Worm (Caenorhabditis elegans) whole organism, L3 larva: Measurements from ENCODE around the gene R02E12.12.

ENCODE experiments used
- ZK546.5 ChIP-seq: sonication (generic microtip); optimal IDR thresholded peaks from 2 replicates; lab custom pipeline; 2017; ENCODE audit warnings: missing biosample characterization, missing genetic modification characterization
- aly-2 ChIP-seq: fragments of 150-350 bp; optimal IDR thresholded peaks from 2 replicates; lab custom pipeline; 2014; ENCODE audit warnings: missing biosample characterization, missing genetic modification characterization
- ama-1 ChIP-seq: fragments of 150-350 bp; optimal IDR thresholded peaks from 2 replicates; lab custom pipeline; 2018
- ceh-82 ChIP-seq: fragments of 150-350 bp; optimal IDR thresholded peaks from 2 replicates; lab custom pipeline; 2014; ENCODE audit warnings: missing biosample characterization, missing genetic modification characterization
- ceh-9 ChIP-seq: sonication (generic microtip); optimal IDR thresholded peaks from 2 replicates; lab custom pipeline; 2018; ENCODE audit warnings: missing biosample characterization, missing genetic modification characterization
- elt-1 ChIP-seq: fragments of 150-350 bp; optimal IDR thresholded peaks from 2 replicates; lab custom pipeline; 2014; ENCODE audit warnings: missing biosample characterization, missing genetic modification characterization
- elt-2 ChIP-seq: sonication (generic microtip); optimal IDR thresholded peaks from 2 replicates; lab custom pipeline; 2016; ENCODE audit warnings: missing genetic modification reagents, mild to moderate bottlenecking, missing genetic modification characterization, missing compliant biosample characterization
- eor-1 ChIP-seq, 2 experiments: fragments of 150-350 bp; optimal IDR thresholded peaks; 2 replicates each; lab custom pipeline; 2014 to 2018; ENCODE audit warnings: missing biosample characterization in 2 of 2, missing genetic modification characterization in 2 of 2
- fkh-10 ChIP-seq: sonication (generic microtip); optimal IDR thresholded peaks from 2 replicates; lab custom pipeline; 2017; ENCODE audit warnings: missing biosample characterization, missing genetic modification reagents, missing genetic modification characterization
- fkh-2 ChIP-seq: fragments of 150-350 bp; optimal IDR thresholded peaks from 2 replicates; lab custom pipeline; 2014; ENCODE audit warnings: missing biosample characterization, missing genetic modification reagents, missing genetic modification characterization
- fos-1 ChIP-seq: fragments of 150-350 bp; optimal IDR thresholded peaks from 2 replicates; lab custom pipeline; 2014; ENCODE audit warnings: missing biosample characterization, missing genetic modification characterization
- hmg-11 ChIP-seq: sonication (generic microtip); optimal IDR thresholded peaks from 2 replicates; lab custom pipeline; 2016; ENCODE audit warnings: missing genetic modification characterization, missing compliant biosample characterization
- jun-1 ChIP-seq: fragments of 150-350 bp; optimal IDR thresholded peaks from 2 replicates; lab custom pipeline; 2014; ENCODE audit warnings: missing biosample characterization, missing genetic modification reagents, missing genetic modification characterization
- lin-39 ChIP-seq: fragments of 150-350 bp; optimal IDR thresholded peaks from 2 replicates; lab custom pipeline; 2018; ENCODE audit warnings: missing biosample characterization, missing genetic modification reagents, missing genetic modification characterization
- lsy-12 ChIP-seq: sonication (generic microtip); optimal IDR thresholded peaks from 2 replicates; lab custom pipeline; 2016; ENCODE audit warnings: mild to moderate bottlenecking, missing genetic modification characterization, missing compliant biosample characterization
- mdl-1 ChIP-seq: fragments of 150-350 bp; optimal IDR thresholded peaks from 2 replicates; lab custom pipeline; 2014; ENCODE audit warnings: missing biosample characterization, missing genetic modification characterization
- mml-1 ChIP-seq: fragments of 150-350 bp; sonication (generic microtip); optimal IDR thresholded peaks from 3 replicates; lab custom pipeline; 2014; ENCODE audit warnings: missing biosample characterization, missing genetic modification characterization
- nfya-1 ChIP-seq: sonication (generic microtip); optimal IDR thresholded peaks from 2 replicates; lab custom pipeline; 2017; ENCODE audit warnings: missing genetic modification characterization, mild to moderate bottlenecking, missing compliant biosample characterization, antibody characterized with exemption, moderate library complexity; ENCODE audit not compliant: insufficient read depth
- nhr-11 ChIP-seq: fragments of 150-350 bp; optimal IDR thresholded peaks from 2 replicates; lab custom pipeline; 2014; ENCODE audit warnings: missing biosample characterization, missing genetic modification characterization
- nhr-12 ChIP-seq: fragments of 150-350 bp; optimal IDR thresholded peaks from 2 replicates; lab custom pipeline; 2014; ENCODE audit warnings: missing biosample characterization, missing genetic modification characterization
- nhr-23 ChIP-seq: fragments of 150-350 bp; optimal IDR thresholded peaks from 2 replicates; lab custom pipeline; 2014; ENCODE audit warnings: missing biosample characterization, missing genetic modification reagents, missing genetic modification characterization
- nhr-237 ChIP-seq: fragments of 150-350 bp; optimal IDR thresholded peaks from 2 replicates; lab custom pipeline; 2014; ENCODE audit warnings: missing biosample characterization, missing genetic modification characterization
- nhr-25 ChIP-seq: sonication (generic microtip); optimal IDR thresholded peaks from 2 replicates; lab custom pipeline; 2017; ENCODE audit warnings: missing biosample characterization, missing genetic modification characterization
- nhr-28 ChIP-seq: fragments of 150-350 bp; optimal IDR thresholded peaks from 2 replicates; lab custom pipeline; 2014; ENCODE audit warnings: missing biosample characterization, missing genetic modification characterization
- nhr-43 ChIP-seq: sonication (generic microtip); optimal IDR thresholded peaks from 2 replicates; lab custom pipeline; 2016; ENCODE audit warnings: mild to moderate bottlenecking, missing genetic modification characterization, missing compliant biosample characterization; ENCODE audit not compliant: poor library complexity, severe bottlenecking
- nhr-77 ChIP-seq: fragments of 150-350 bp; optimal IDR thresholded peaks from 2 replicates; lab custom pipeline; 2014; ENCODE audit warnings: missing biosample characterization, missing genetic modification characterization
- pha-4 ChIP-seq: fragments of 150-350 bp; optimal IDR thresholded peaks from 2 replicates; lab custom pipeline; 2014; ENCODE audit warnings: missing biosample characterization, missing genetic modification reagents, missing genetic modification characterization
- pqm-1 ChIP-seq: fragments of 150-350 bp; optimal IDR thresholded peaks from 2 replicates; lab custom pipeline; 2017; ENCODE audit warnings: missing biosample characterization, missing genetic modification characterization, inconsistent platforms
- skn-1 ChIP-seq: fragments of 150-350 bp; optimal IDR thresholded peaks from 2 replicates; lab custom pipeline; 2014; ENCODE audit warnings: missing biosample characterization, missing genetic modification characterization
- snpc-4 ChIP-seq: fragments of 150-350 bp; optimal IDR thresholded peaks from 2 replicates; lab custom pipeline; 2014; ENCODE audit warnings: missing biosample characterization, missing genetic modification characterization
- tbx-2 ChIP-seq: sonication (generic microtip); optimal IDR thresholded peaks from 2 replicates; lab custom pipeline; 2016; ENCODE audit warnings: mild to moderate bottlenecking, missing genetic modification characterization, missing compliant biosample characterization
- unc-39 ChIP-seq: sonication (generic microtip); optimal IDR thresholded peaks from 4 replicates; lab custom pipeline; 2017; ENCODE audit warnings: missing biosample characterization, missing genetic modification characterization
- unc-62 ChIP-seq: fragments of 150-350 bp; sonication (generic microtip); optimal IDR thresholded peaks from 4 replicates; lab custom pipeline; 2014; ENCODE audit warnings: missing biosample characterization, missing genetic modification reagents, missing genetic modification characterization

R02E12.12 gene

DNA sequence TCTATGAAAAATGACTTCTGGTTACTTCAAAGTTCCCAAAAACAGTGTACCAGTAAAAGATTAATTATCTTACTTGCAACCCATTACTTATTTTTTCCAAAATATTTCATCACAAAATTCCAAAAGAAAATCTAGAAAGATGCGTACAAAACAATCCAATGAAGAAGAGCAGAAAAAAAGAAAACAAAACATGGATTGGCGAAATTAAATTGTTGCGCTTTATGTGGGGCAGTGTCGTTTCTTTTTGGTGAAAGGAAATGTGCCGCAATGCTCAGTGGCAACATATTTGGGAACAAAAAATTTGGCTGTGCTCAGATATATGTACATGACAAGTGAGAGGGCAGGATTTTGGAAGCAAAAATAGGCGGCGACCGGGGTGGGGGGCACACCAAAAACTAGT is 14.7 kb upstream of the R02E12.12 start:
- no peak for TF ChIP-seq aly-2 (tag; lab: Kevin White, UChicago)
- no peak for TF ChIP-seq mdl-1 (tag; lab: Kevin White, UChicago)
- no peak for TF ChIP-seq ama-1 (lab: Kevin White, UChicago)
- TF ChIP-seq fos-1 = no peak
- TF ChIP-seq nfya-1 = no peak
- peak; percentile 24 for TF ChIP-seq lin-39 (tag; lab: Kevin White, UChicago)
- TF ChIP-seq jun-1 (tag; lab: Kevin White, UChicago) = no peak
- no peak for TF ChIP-seq fkh-2 (tag; lab: Kevin White, UChicago)

DNA sequence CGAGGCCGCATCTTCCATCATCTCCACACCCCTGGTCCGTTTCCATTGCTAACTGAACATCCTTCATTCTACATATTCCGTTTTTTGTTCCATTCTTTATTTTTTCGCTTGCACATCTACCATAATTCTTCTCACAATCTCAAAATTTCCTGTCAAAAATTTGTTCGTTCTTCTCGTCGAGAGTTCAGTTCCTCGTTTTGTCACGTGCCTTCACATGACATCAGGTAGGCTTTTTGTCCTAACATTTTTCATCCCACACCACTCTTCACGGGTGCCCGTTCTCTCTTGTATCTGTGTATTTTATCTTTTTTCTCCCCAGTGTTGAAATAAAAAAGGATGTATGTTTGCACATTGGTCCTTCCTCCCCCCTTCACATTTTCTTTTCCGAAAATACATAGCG is 12.8 kb upstream of the R02E12.12 start:
- TF ChIP-seq aly-2 (tag; lab: Kevin White, UChicago) = no peak
- peak; percentile 80 for TF ChIP-seq pha-4 (tag; lab: Kevin White, UChicago)

DNA sequence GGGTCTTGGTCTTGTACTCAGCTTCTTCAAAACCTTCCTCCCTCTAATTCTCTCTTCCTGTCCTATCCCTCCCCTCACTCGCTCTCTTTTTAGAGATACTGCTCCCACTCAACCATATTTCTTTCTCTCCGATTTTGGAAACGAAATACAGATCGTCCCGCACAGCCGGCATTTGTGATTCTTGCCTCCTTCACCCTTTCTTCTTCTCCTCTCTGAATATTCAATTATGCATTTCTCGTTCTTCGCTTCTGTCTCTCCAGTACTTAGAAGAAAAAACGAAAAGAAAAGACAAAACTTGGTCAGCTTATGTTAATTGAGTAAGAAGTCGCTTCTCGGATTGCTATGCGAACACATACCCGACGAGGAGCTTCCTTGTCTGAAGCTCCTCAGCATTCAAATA is 12.4 kb upstream of the R02E12.12 start:
- no peak for TF ChIP-seq lsy-12 (tag; lab: Kevin White, UChicago)
- no peak for TF ChIP-seq mml-1
- TF ChIP-seq nhr-23 (tag; lab: Kevin White, UChicago) = no peak

DNA sequence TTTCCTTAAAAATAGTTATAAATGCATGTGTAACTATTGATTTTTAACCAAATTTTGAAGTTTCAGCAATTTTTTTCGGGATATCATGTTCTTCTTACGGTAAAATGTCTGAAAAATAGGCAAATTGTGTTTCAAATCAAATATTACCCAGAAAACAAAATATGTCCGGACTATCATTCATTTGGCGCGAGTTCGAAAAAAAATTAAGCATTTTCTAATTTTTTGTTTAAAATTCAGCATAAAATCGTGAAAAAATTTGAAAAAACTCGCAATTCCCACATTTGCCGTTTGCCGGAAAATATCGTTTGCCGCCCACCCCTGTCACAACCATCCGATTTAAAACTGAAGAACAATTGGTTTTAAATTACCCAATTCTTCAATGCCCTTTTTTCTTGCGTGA is 11.7 kb upstream of the R02E12.12 start:
- TF ChIP-seq ceh-82 (tag; lab: Kevin White, UChicago) (no peak), nfya-1 (no peak), elt-2 (no peak), jun-1 (tag; lab: Kevin White, UChicago) (no peak), unc-39 (no peak), mdl-1 (tag; lab: Kevin White, UChicago) (no peak), skn-1 (tag; lab: Kevin White, UChicago) (no peak), nhr-237 (tag; lab: Kevin White, UChicago) (no peak), ceh-9 (tag; lab: Kevin White, UChicago) (no peak), fkh-10 (GFP tag; lab: Kevin White, UChicago) (no peak), snpc-4 (no peak)
- TF ChIP-seq, all 47 proteins: peak for 0

DNA sequence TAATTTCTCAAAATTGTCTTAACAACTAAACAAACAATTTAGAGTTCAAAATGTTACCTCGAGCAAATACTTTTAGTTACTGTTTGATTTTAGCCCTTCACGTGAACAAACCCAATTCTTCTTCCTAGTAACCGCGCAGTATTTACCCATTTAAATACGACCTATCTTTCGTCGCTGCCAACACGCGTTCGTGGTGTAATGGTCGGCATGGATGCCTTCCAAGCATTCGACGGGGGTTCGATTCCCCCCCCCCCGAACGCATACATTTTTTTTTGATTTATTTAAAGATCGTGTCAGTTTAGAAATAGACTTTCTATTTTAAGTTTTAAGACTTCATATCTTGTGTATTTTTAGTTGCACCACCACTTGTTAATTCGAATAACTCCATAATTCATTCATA is 8.9 kb upstream of the R02E12.12 start:
- peak; percentile 41 for TF ChIP-seq pha-4 (tag; lab: Kevin White, UChicago)
- no peak for TF ChIP-seq lin-39 (tag; lab: Kevin White, UChicago)
- no peak for TF ChIP-seq nhr-12 (tag; lab: Kevin White, UChicago)
- peak; percentile 22 for TF ChIP-seq nhr-43 (tag; lab: Kevin White, UChicago)
- TF ChIP-seq nhr-237 (tag; lab: Kevin White, UChicago) = no peak
- no peak for TF ChIP-seq nhr-11
- TF ChIP-seq unc-62 (GFP tag; lab: Kevin White, UChicago) = no peak
- peak; percentile 40 for TF ChIP-seq hmg-11 (tag; lab: Kevin White, UChicago)

DNA sequence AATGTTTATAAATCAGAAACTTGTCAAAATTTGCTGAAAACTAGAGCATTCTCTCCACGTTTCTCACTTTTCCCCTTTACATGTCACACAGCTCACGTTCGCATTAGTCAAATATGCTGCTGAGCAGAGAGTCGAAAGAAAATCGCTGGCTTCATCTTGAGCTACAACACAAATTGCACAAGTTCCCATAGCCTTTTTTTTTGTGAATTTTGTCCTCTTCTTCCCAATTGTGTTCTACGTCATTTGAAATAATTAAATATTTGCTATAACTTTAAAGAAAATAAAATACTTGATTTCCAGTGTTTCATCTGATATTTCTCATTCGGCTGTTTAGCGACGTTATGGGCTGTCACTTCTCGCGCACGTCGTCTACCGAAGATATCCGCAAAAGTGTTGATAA is 6.3 kb upstream of the R02E12.12 start, which contains the start of gene R02E12.5:
TSS of gene R02E12.5 (plus strand) at position 301 of the 400 bp plus-strand sequence.
- TF ChIP-seq nhr-25 (tag; lab: Kevin White, UChicago) = no peak
- no peak for TF ChIP-seq lsy-12 (tag; lab: Kevin White, UChicago)
- TF ChIP-seq eor-1 (tag; optimal IDR thresholded peaks at IDR 0.05; lab: Kevin White, UChicago) = no peak
- no peak for TF ChIP-seq nhr-28 (tag; lab: Kevin White, UChicago)
- TF ChIP-seq skn-1 (tag; lab: Kevin White, UChicago) = no peak
- no peak for TF ChIP-seq ama-1 (lab: Kevin White, UChicago)
- no peak for TF ChIP-seq ZK546.5 (tag; lab: Kevin White, UChicago)
- TF ChIP-seq elt-1 = no peak
- no peak for TF ChIP-seq unc-39
- TF ChIP-seq pha-4 (tag; lab: Kevin White, UChicago) = no peak
- TF ChIP-seq nhr-12 (tag; lab: Kevin White, UChicago) = no peak
- TF ChIP-seq, all 47 proteins: peak for 0

DNA sequence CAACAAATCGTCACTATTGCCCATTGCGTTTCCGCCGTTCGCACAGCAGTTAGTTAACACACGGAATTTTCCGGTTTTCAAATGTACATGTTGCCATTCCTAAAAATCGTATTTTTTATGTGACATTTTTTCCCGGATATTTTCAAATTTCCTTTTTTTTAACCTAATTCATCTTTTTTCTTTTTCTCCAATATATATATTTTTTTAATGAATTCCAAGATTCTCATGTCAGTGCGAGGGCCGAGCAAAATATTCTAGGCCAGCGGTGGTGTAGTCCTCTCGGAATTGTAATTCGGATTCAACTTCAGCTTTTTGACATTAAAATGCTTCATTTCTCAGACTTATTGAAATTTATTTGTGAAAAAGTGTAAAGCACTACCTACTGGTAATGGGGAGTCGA is 1.7 kb downstream of the R02E12.12 start, which contains the start of gene R02E12.4:
TSS of gene R02E12.4 (plus strand) at position 301 of the 400 bp plus-strand sequence.
- TF ChIP-seq fkh-2 (tag; lab: Kevin White, UChicago) = no peak
- TF ChIP-seq jun-1 (tag; lab: Kevin White, UChicago) = no peak
- no peak for TF ChIP-seq mml-1
- TF ChIP-seq mdl-1 (tag; lab: Kevin White, UChicago) = no peak
- TF ChIP-seq tbx-2 (tag; lab: Kevin White, UChicago) = no peak
- TF ChIP-seq nhr-77 = no peak
- TF ChIP-seq hmg-11 (tag; lab: Kevin White, UChicago) = no peak
- TF ChIP-seq pqm-1 = no peak
- TF ChIP-seq nhr-237 (tag; lab: Kevin White, UChicago) = no peak
